Fruit fly (Drosophila melanogaster): ENCODE data around the gene RpL4.

RpL4 gene

DNA sequence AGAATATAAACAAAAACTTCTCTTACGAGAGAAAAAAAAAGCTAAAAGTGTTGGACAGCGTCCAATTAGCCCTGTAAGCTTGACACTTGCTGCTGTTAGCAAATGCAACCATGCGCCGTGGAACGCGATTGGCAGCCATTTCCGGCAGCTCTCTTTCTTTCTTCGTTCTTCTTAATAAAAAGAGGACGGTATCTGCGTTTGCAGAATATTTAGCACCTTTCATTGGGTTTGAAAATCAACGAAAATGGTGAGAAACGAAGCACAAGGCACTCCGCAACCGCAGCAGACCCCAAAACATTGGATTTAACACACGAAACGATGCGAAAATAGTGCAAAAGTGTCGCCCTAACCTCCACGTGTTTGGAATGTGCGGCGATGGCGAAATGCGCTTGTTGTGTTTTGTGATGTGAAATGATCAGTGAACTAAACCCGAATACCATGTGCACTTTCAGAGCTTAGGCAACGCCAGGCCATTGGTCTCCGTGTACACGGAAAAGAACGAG lies at the start of gene RpL4:
RpL4 (plus strand) TSS at position 149 of the 503 bp plus-strand sequence.
- no peak for TF ChIP-seq CTCF (optimal IDR thresholded peaks at IDR 0.05)
- TF ChIP-seq CG8478 (optimal IDR thresholded peaks at IDR 0.05), result no peak

DNA sequence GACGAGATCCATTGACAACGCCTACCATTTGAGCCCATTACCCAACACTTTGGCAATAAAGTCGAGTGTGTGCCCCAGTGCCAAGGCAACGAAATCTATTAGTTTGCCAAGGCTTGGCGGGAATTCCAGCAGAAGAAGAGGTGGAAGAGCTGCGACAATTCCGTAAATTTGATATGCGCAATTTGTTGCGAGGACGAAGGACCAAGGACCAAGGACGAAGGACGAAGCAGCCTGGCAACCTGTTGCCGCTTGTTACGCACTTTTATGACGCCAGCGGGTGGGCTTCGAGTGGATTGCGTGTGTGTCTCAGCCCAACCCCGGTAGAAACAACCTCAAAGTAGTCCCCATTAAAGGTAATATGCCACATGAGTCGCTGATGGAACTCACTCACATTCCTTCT lies 34.5 kb upstream of the RpL4 start:
- TF ChIP-seq CG8478 (optimal IDR thresholded peaks at IDR 0.05), result no peak
- no peak for TF ChIP-seq CTCF (optimal IDR thresholded peaks at IDR 0.05)

- no peak for TF ChIP-seq CG8478 (optimal IDR thresholded peaks at IDR 0.05)
- no peak for TF ChIP-seq CTCF (optimal IDR thresholded peaks at IDR 0.05)
These were observed 16.9 kb upstream of the RpL4 start, which contains the start of gene CG34353 for dm6 chr3R:27905695-27906094. Gene CG34353 (minus strand): TSS chr3R:27905843.

dm6 chr3R:27912147-27912546 lies 10.5 kb upstream of the RpL4 start, which contains the start of gene mil:
Gene mil (plus strand): TSS chr3R:27912447.
- TF ChIP-seq CTCF (optimal IDR thresholded peaks at IDR 0.05) (no peak), CG8478 (optimal IDR thresholded peaks at IDR 0.05) (no peak)

- no peak for TF ChIP-seq CG8478 (optimal IDR thresholded peaks at IDR 0.05)
These were observed 6.1 kb upstream of the RpL4 start, which contains the start of the genes CG5003 and mRpS22 for dm6 chr3R:27916355-27917019. Gene CG5003 (minus strand): TSS chr3R:27916516. Gene mRpS22 (plus strand): TSS chr3R:27916908.

dm6 chr3R:27919385-27919789 lies 3.2 kb upstream of the RpL4 start, which contains the start of gene Boh1:
Gene Boh1 (minus strand): TSS chr3R:27919460.
- TF ChIP-seq CTCF (optimal IDR thresholded peaks at IDR 0.05) (no peak), CG8478 (optimal IDR thresholded peaks at IDR 0.05) (no peak)

- TF ChIP-seq CTCF (optimal IDR thresholded peaks at IDR 0.05) (no peak), CG8478 (optimal IDR thresholded peaks at IDR 0.05) (no peak)
These were observed 1.7 kb upstream of the RpL4 start, which contains the start of gene CG12259 for dm6 chr3R:27920883-27921282. Gene CG12259 (minus strand): TSS chr3R:27921089.

dm6 chr3R:27921982-27922672 lies 494 bp upstream of the RpL4 start, which contains the start of gene BCAS2:
Gene BCAS2 (minus strand): TSS chr3R:27922356.
- TF ChIP-seq CG8478 (optimal IDR thresholded peaks at IDR 0.05) (no peak), CTCF (optimal IDR thresholded peaks at IDR 0.05) (no peak)

- no peak for TF ChIP-seq CTCF (optimal IDR thresholded peaks at IDR 0.05)
- no peak for TF ChIP-seq CG8478 (optimal IDR thresholded peaks at IDR 0.05)
These were observed 2.7 kb downstream of the RpL4 start, which contains the start of gene mino for dm6 chr3R:27925000-27925970. Gene mino (plus strand): TSS chr3R:27925191.

dm6 chr3R:27925971-27926533 lies 3.4 kb downstream of the RpL4 start:
- no peak for TF ChIP-seq CTCF (optimal IDR thresholded peaks at IDR 0.05)
- no peak for TF ChIP-seq CG8478 (optimal IDR thresholded peaks at IDR 0.05)

DNA sequence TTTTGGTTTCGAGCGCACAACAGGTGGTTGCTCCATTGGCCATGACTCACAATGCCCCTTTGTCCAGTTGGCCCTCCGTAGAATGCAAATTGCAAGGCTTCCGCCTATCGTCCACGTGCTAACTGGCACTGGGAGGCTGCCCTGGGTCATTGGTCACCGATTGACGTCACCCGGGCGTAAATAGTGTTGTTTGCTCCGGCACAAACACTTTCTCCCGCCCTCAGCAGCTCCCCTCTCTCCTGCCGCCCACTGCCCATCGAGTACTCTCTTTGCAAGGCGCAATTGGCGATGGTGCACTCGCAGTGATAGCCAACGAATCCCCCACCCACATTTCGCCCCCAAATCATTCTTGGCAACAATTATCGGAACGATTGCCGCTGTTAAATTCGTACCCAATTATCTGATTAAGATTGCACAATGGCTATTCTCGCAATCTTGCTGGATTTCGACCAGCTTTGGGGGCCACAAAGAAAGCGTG lies 4.2 kb downstream of the RpL4 start:
- TF ChIP-seq CG8478 (optimal IDR thresholded peaks at IDR 0.05), result no peak
- no peak for TF ChIP-seq CTCF (optimal IDR thresholded peaks at IDR 0.05)

DNA sequence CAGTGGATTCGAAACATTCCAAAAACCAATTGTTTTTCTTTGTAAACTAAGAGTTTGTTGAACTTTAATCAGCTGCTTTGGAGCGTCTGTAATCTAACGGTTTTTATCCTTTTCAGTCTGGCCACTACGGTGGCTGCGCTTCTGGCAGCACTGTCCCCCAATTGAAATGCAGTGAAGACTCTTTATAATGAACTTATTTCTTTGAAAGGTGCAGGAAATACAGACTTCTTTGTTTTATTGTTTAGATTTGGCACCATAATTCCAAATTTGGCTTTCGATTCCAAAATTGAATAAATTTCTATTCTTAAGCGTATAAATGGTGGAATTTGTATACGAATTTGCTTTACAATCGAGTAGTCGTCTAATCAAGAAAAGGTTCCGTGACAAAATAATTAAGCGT lies 5.5 kb downstream of the RpL4 start, which contains the start of gene nenya:
nenya (minus strand) TSS at position 35 of the 400 bp plus-strand sequence.
- TF ChIP-seq CG8478 (optimal IDR thresholded peaks at IDR 0.05), result no peak
- TF ChIP-seq CTCF (optimal IDR thresholded peaks at IDR 0.05), result no peak

dm6 chr3R:27928984-27929924 lies 6.6 kb downstream of the RpL4 start:
- TF ChIP-seq CTCF (optimal IDR thresholded peaks at IDR 0.05) (no peak), CG8478 (optimal IDR thresholded peaks at IDR 0.05) (no peak)

Data from S2 (cell line).